Worm (Caenorhabditis elegans) whole organism, L2 larva: ENCODE measurements around the gene gcy-21.
"Not testable (repeated sequence)": the region's sequence is repeated elsewhere in the genome, so short reads cannot be mapped to it uniquely, and the experiment has no call there.

Experiments
- C34F6.9 ChIP-seq: fragments of 150-350 bp; optimal IDR thresholded peaks from 2 replicates; lab custom pipeline; 2014; ENCODE audit warnings: missing biosample characterization, missing genetic modification characterization
- R02D3.7 ChIP-seq: fragments of 150-350 bp; optimal IDR thresholded peaks from 2 replicates; lab custom pipeline; 2014; ENCODE audit warnings: missing biosample characterization, missing genetic modification characterization
- Y55F3AM.14 ChIP-seq: fragments of 200-800 bp; sonication (Bioruptor generic); optimal IDR thresholded peaks from 2 replicates; lab custom pipeline; 2018; ENCODE audit warnings: mild to moderate bottlenecking, missing genetic modification characterization, missing compliant biosample characterization
- ZK546.5 ChIP-seq: sonication (generic microtip); optimal IDR thresholded peaks from 2 replicates; lab custom pipeline; 2017; ENCODE audit warnings: missing biosample characterization, missing genetic modification characterization
- alr-1 ChIP-seq: fragments of 150-350 bp; optimal IDR thresholded peaks from 2 replicates; lab custom pipeline; 2014; ENCODE audit warnings: missing biosample characterization, missing genetic modification characterization
- ama-1 ChIP-seq: fragments of 150-350 bp; optimal IDR thresholded peaks from 2 replicates; lab custom pipeline; 2018; ENCODE audit warnings: inconsistent platforms
- blmp-1 ChIP-seq: sonication (generic microtip); optimal IDR thresholded peaks from 2 replicates; lab custom pipeline; 2017; ENCODE audit warnings: missing genetic modification characterization, mild to moderate bottlenecking, missing compliant biosample characterization, antibody characterized with exemption, moderate library complexity; ENCODE audit not compliant: insufficient read depth
- ceh-16 ChIP-seq: fragments of 150-350 bp; optimal IDR thresholded peaks from 2 replicates; lab custom pipeline; 2014; ENCODE audit warnings: missing biosample characterization, missing genetic modification characterization
- ceh-82 ChIP-seq: fragments of 150-350 bp; optimal IDR thresholded peaks from 2 replicates; lab custom pipeline; 2014; ENCODE audit warnings: missing biosample characterization, missing genetic modification characterization
- egl-27 ChIP-seq: sonication (generic microtip); optimal IDR thresholded peaks from 3 replicates; lab custom pipeline; 2017; ENCODE audit warnings: missing biosample characterization, missing genetic modification reagents, missing genetic modification characterization
- elt-1 ChIP-seq: fragments of 150-350 bp; optimal IDR thresholded peaks from 2 replicates; lab custom pipeline; 2014; ENCODE audit warnings: missing biosample characterization, missing genetic modification characterization
- elt-3 ChIP-seq: sonication (generic microtip); optimal IDR thresholded peaks from 2 replicates; lab custom pipeline; 2017; ENCODE audit warnings: missing biosample characterization, missing genetic modification characterization
- fos-1 ChIP-seq: fragments of 150-350 bp; optimal IDR thresholded peaks from 2 replicates; lab custom pipeline; 2014; ENCODE audit warnings: missing biosample characterization, missing genetic modification characterization
- gmeb-1 ChIP-seq: fragments of 150-350 bp; optimal IDR thresholded peaks from 2 replicates; lab custom pipeline; 2014; ENCODE audit warnings: missing biosample characterization, missing genetic modification characterization
- lin-13 ChIP-seq: fragments of 150-350 bp; optimal IDR thresholded peaks from 2 replicates; lab custom pipeline; 2014; ENCODE audit warnings: missing biosample characterization, missing genetic modification reagents, missing genetic modification characterization
- mbf-1 ChIP-seq: sonication (generic microtip); optimal IDR thresholded peaks from 2 replicates; lab custom pipeline; 2017; ENCODE audit warnings: missing biosample characterization, missing genetic modification characterization
- mdl-1 ChIP-seq, 2 experiments: fragments of 150-350 bp in 1 of 2; sonication (generic microtip) in 1 of 2; optimal IDR thresholded peaks; 2 replicates each; lab custom pipeline; 2017; ENCODE audit warnings: missing biosample characterization in 2 of 2, missing genetic modification characterization in 2 of 2
- nhr-10 ChIP-seq: sonication (generic microtip); optimal IDR thresholded peaks from 2 replicates; lab custom pipeline; 2017; ENCODE audit warnings: missing biosample characterization, missing genetic modification characterization
- nhr-12 ChIP-seq: fragments of 150-350 bp; optimal IDR thresholded peaks from 2 replicates; lab custom pipeline; 2014; ENCODE audit warnings: missing biosample characterization, missing genetic modification characterization
- nhr-129 ChIP-seq: fragments of 150-350 bp; optimal IDR thresholded peaks from 2 replicates; lab custom pipeline; 2014; ENCODE audit warnings: missing biosample characterization, missing genetic modification characterization
- nhr-23 ChIP-seq: fragments of 150-350 bp; optimal IDR thresholded peaks from 2 replicates; lab custom pipeline; 2014; ENCODE audit warnings: missing biosample characterization, missing genetic modification reagents, missing genetic modification characterization
- nhr-237 ChIP-seq: fragments of 150-350 bp; optimal IDR thresholded peaks from 2 replicates; lab custom pipeline; 2014; ENCODE audit warnings: missing biosample characterization, missing genetic modification characterization
- nhr-77 ChIP-seq: fragments of 150-350 bp; optimal IDR thresholded peaks from 2 replicates; lab custom pipeline; 2014; ENCODE audit warnings: missing biosample characterization, missing genetic modification characterization
- peb-1 ChIP-seq: fragments of 150-350 bp; optimal IDR thresholded peaks from 2 replicates; lab custom pipeline; 2014; ENCODE audit warnings: missing biosample characterization, missing genetic modification characterization
- skn-1 ChIP-seq: sonication (generic microtip); optimal IDR thresholded peaks from 2 replicates; lab custom pipeline; 2017; ENCODE audit warnings: missing biosample characterization, missing genetic modification characterization
- sma-3 ChIP-seq: sonication (generic microtip); optimal IDR thresholded peaks from 2 replicates; lab custom pipeline; 2016; ENCODE audit warnings: missing genetic modification reagents, missing genetic modification characterization, missing compliant biosample characterization
- sma-9 ChIP-seq, 2 experiments: fragments of 150-350 bp in 1 of 2; sonication (generic microtip) in 1 of 2; optimal IDR thresholded peaks; 2 replicates each; lab custom pipeline; 2014 to 2016; ENCODE audit warnings: missing genetic modification characterization in 2 of 2, mild to moderate bottlenecking in 1 of 2, missing biosample characterization in 1 of 2, missing compliant biosample characterization in 1 of 2, missing genetic modification reagents in 1 of 2, moderate library complexity in 1 of 2
- snpc-4 ChIP-seq: fragments of 150-350 bp; optimal IDR thresholded peaks from 2 replicates; lab custom pipeline; 2014; ENCODE audit warnings: missing biosample characterization, missing genetic modification characterization
- unc-39 ChIP-seq: fragments of 150-350 bp; optimal IDR thresholded peaks from 2 replicates; lab custom pipeline; 2014; ENCODE audit warnings: missing biosample characterization, missing genetic modification characterization
- unc-55 ChIP-seq: fragments of 150-350 bp; sonication (generic microtip); optimal IDR thresholded peaks from 3 replicates; lab custom pipeline; 2014; ENCODE audit warnings: missing biosample characterization, missing genetic modification reagents, missing genetic modification characterization
- zag-1 ChIP-seq: fragments of 150-350 bp; optimal IDR thresholded peaks from 2 replicates; lab custom pipeline; 2014; ENCODE audit warnings: missing biosample characterization, missing genetic modification characterization
- ztf-11 ChIP-seq: sonication (generic microtip); optimal IDR thresholded peaks from 2 replicates; lab custom pipeline; 2017; ENCODE audit warnings: missing biosample characterization, missing genetic modification characterization
- ztf-4 ChIP-seq: fragments of 150-350 bp; optimal IDR thresholded peaks from 2 replicates; lab custom pipeline; 2014; ENCODE audit warnings: missing biosample characterization, missing genetic modification characterization

gcy-21 gene

ce11 chrII:2622936-2623452, 36.5 kb upstream of the gcy-21 start, which contains the start of gene D2062.4:
TSS of gene D2062.4 (plus strand) at chrII:2623402.
- TF ChIP-seq elt-3, mbf-1, nhr-129: not testable (repeated sequence)

- TF ChIP-seq zag-1 (tag; lab: Kevin White, UChicago), result no peak
- TF ChIP-seq C34F6.9 (tag; lab: Kevin White, UChicago), result no peak
- no peak for TF ChIP-seq alr-1 (tag; lab: Kevin White, UChicago)
- TF ChIP-seq egl-27 (tag; lab: Kevin White, UChicago), result no peak
- no peak for TF ChIP-seq R02D3.7 (tag; lab: Kevin White, UChicago)
- TF ChIP-seq sma-9 (GFP tag; optimal IDR thresholded peaks at IDR 0.05; lab: Kevin White, UChicago), result no peak
- TF ChIP-seq sma-9 (tag; optimal IDR thresholded peaks at IDR 0.05; lab: Kevin White, UChicago), result no peak
- no peak for TF ChIP-seq snpc-4 (tag; lab: Kevin White, UChicago)
- TF ChIP-seq nhr-237 (tag; lab: Kevin White, UChicago), result no peak
Measured at ce11 chrII:2624792-2625191, 34.7 kb upstream of the gcy-21 start, which contains the start of gene lgc-28. TSS of gene lgc-28 (plus strand) at chrII:2625092.

- TF ChIP-seq nhr-23 (tag; lab: Kevin White, UChicago) (no peak), Y55F3AM.14 (GFP tag; lab: Kevin White, UChicago) (no peak), ztf-4 (tag; lab: Kevin White, UChicago) (no peak), skn-1 (tag; lab: Kevin White, UChicago) (no peak), blmp-1 (tag; lab: Kevin White, UChicago) (no peak), nhr-12 (tag; lab: Kevin White, UChicago) (no peak), ceh-16 (no peak), snpc-4 (tag; lab: Kevin White, UChicago) (no peak), nhr-129 (no peak), unc-55 (GFP tag; lab: Kevin White, UChicago) (no peak), nhr-237 (tag; lab: Kevin White, UChicago) (no peak), nhr-10 (tag; lab: Kevin White, UChicago) (no peak), fos-1 (tag; lab: Kevin White, UChicago) (no peak), ZK546.5 (tag; lab: Kevin White, UChicago) (no peak), unc-39 (tag; lab: Kevin White, UChicago) (no peak), gmeb-1 (tag; lab: Kevin White, UChicago) (no peak), alr-1 (tag; lab: Kevin White, UChicago) (no peak)
Measured at ce11 chrII:2627154-2627799, 32.2 kb upstream of the gcy-21 start, which contains the start of gene sri-71. TSS of gene sri-71 (plus strand) at chrII:2627749.

DNA sequence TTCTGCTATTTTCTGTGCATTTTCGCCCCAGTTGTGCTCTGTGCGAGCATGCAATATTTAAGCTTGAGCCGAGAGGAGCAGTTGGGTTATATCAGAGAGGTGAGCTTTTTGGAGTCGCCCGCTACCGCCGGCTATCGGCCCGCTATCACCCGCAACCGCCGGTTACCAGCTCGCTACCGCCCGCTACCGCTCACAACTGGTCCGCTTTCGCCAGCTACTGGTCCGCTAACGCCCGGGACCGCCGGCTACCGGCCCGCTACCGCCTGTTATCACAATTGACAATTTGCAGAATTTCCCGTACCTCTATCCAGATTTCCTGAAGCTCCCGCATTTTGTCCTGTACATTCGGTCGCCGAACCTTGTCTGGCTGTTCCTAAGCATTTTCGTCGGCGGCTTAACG, 31.1 kb upstream of the gcy-21 start:
- TF ChIP-seq ceh-82 (tag; lab: Kevin White, UChicago), result no peak
- no peak for TF ChIP-seq sma-3 (GFP tag; lab: Kevin White, UChicago)
- TF ChIP-seq nhr-77 (tag; lab: Kevin White, UChicago), result no peak
- TF ChIP-seq lin-13, result no peak
- TF ChIP-seq R02D3.7 (tag; lab: Kevin White, UChicago), result no peak
- TF ChIP-seq nhr-12 (tag; lab: Kevin White, UChicago), result no peak
- no peak for TF ChIP-seq ama-1 (lab: Kevin White, UChicago)
- TF ChIP-seq ceh-16, result no peak
- TF ChIP-seq ztf-4 (tag; lab: Kevin White, UChicago), result no peak
- no peak for TF ChIP-seq fos-1 (tag; lab: Kevin White, UChicago)
- no peak for TF ChIP-seq elt-1 (tag; lab: Kevin White, UChicago)
- TF ChIP-seq Y55F3AM.14 (GFP tag; lab: Kevin White, UChicago), result no peak
- TF ChIP-seq alr-1 (tag; lab: Kevin White, UChicago), result no peak
- TF ChIP-seq ztf-11 (tag; lab: Kevin White, UChicago), result no peak
- no peak for TF ChIP-seq skn-1 (tag; lab: Kevin White, UChicago)
- TF ChIP-seq C34F6.9 (tag; lab: Kevin White, UChicago), result no peak
- TF ChIP-seq mbf-1, result no peak
- TF ChIP-seq mdl-1 (tag; optimal IDR thresholded peaks at IDR 0.05; lab: Kevin White, UChicago), result no peak
- TF ChIP-seq, all 48 proteins: peak for 0

- no peak for TF ChIP-seq lin-13
- TF ChIP-seq zag-1 (tag; lab: Kevin White, UChicago), result no peak
- no peak for TF ChIP-seq peb-1 (tag; lab: Kevin White, UChicago)
- no peak for TF ChIP-seq sma-3 (GFP tag; lab: Kevin White, UChicago)
- no peak for TF ChIP-seq nhr-23 (tag; lab: Kevin White, UChicago)
- TF ChIP-seq ama-1 (lab: Kevin White, UChicago), result no peak
- TF ChIP-seq alr-1 (tag; lab: Kevin White, UChicago), result no peak
- no peak for TF ChIP-seq R02D3.7 (tag; lab: Kevin White, UChicago)
- no peak for TF ChIP-seq ztf-11 (tag; lab: Kevin White, UChicago)
Measured at ce11 chrII:2629270-2629669, 30.2 kb upstream of the gcy-21 start, which contains the start of gene sri-37. TSS of gene sri-37 (plus strand) at chrII:2629570.
